Worm (Caenorhabditis elegans): ENCODE measurements around the gene urm-1.

ce11 chrIII:10505182-10505581 is at the start of gene urm-1, which contains the start of gene taf-11.3:
- no peak for TF ChIP-seq akir-1 (GFP tag; optimal IDR thresholded peaks at IDR 0.05)
- no peak for TF ChIP-seq madf-3 (GFP tag; IDR thresholded peaks at IDR 0.05)
- TF ChIP-seq mxl-1 (tag; optimal IDR thresholded peaks at IDR 0.05) = no peak
- TF ChIP-seq ceh-40 (GFP tag; IDR thresholded peaks at IDR 0.05) = no peak
- no peak for TF ChIP-seq F22D6.2 (tag; optimal IDR thresholded peaks at IDR 0.05)
- TF ChIP-seq pbrm-1 (GFP tag; IDR thresholded peaks at IDR 0.05) = no peak
